Worm (Caenorhabditis elegans) whole organism, young adult: ENCODE measurements around the gene F15H10.10.

Source experiments
- dpl-1 ChIP-seq: fragments of 150-350 bp; optimal IDR thresholded peaks from 2 replicates; lab custom pipeline; 2014; ENCODE audit warnings: missing biosample characterization, missing genetic modification reagents, missing genetic modification characterization
- mxl-1 ChIP-seq: sonication (generic microtip); optimal IDR thresholded peaks from 2 replicates; lab custom pipeline; 2016; ENCODE audit warnings: missing genetic modification characterization, missing compliant biosample characterization

DNA sequence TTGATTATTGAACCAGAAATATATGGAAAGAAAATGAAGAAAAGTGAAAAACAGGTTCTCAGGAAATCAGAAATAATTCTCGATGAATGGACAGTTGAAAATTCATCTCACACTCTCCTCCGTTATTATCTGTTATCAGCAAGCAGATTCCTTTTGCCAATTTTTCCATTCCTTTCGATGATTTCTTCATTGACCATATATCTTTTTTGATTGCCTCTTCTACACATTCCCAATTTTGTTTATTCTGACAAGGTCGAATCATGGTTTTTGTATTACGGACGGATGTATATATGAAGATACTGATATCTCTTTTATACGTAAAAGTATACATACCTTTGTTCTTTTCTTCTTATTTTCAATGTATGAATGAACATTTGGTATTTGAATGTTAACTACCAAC is 43.9 kb upstream of the F15H10.10 start:
- TF ChIP-seq dpl-1 (GFP tag; lab: Kevin White, UChicago) (no peak), mxl-1 (tag; lab: Kevin White, UChicago) (no peak)
